Worm (Caenorhabditis elegans) whole organism, L3 larva: ENCODE results near the gene F49F1.4.
"Not testable (repeated sequence)": the region's sequence is repeated elsewhere in the genome, so short reads cannot be mapped to it uniquely, and the experiment has no call there.

Experiments used
- R02D3.7 ChIP-seq: fragments of 150-350 bp; optimal IDR thresholded peaks from 2 replicates; lab custom pipeline; 2014; ENCODE audit warnings: missing biosample characterization, missing genetic modification characterization
- ZK546.5 ChIP-seq: sonication (generic microtip); optimal IDR thresholded peaks from 2 replicates; lab custom pipeline; 2017; ENCODE audit warnings: missing biosample characterization, missing genetic modification characterization
- ama-1 ChIP-seq: fragments of 150-350 bp; optimal IDR thresholded peaks from 2 replicates; lab custom pipeline; 2018
- ceh-82 ChIP-seq: fragments of 150-350 bp; optimal IDR thresholded peaks from 2 replicates; lab custom pipeline; 2014; ENCODE audit warnings: missing biosample characterization, missing genetic modification characterization
- ceh-9 ChIP-seq: sonication (generic microtip); optimal IDR thresholded peaks from 2 replicates; lab custom pipeline; 2018; ENCODE audit warnings: missing biosample characterization, missing genetic modification characterization
- daf-12 ChIP-seq: fragments of 150-350 bp; optimal IDR thresholded peaks from 2 replicates; lab custom pipeline; 2014; ENCODE audit warnings: missing biosample characterization, missing genetic modification reagents, missing genetic modification characterization
- egl-27 ChIP-seq: sonication (generic microtip); optimal IDR thresholded peaks from 4 replicates; lab custom pipeline; 2017; ENCODE audit warnings: missing biosample characterization, missing genetic modification reagents, missing genetic modification characterization
- elt-1 ChIP-seq: fragments of 150-350 bp; optimal IDR thresholded peaks from 2 replicates; lab custom pipeline; 2014; ENCODE audit warnings: missing biosample characterization, missing genetic modification characterization
- elt-2 ChIP-seq: sonication (generic microtip); optimal IDR thresholded peaks from 2 replicates; lab custom pipeline; 2016; ENCODE audit warnings: missing genetic modification reagents, mild to moderate bottlenecking, missing genetic modification characterization, missing compliant biosample characterization
- elt-3 ChIP-seq, 3 experiments: fragments of 150-350 bp in 1 of 3; sonication (generic microtip) in 2 of 3; optimal IDR thresholded peaks; 2 replicates in 2 of 3; 4 replicates in 1 of 3; lab custom pipeline; 2014 to 2017; ENCODE audit warnings: missing biosample characterization in 3 of 3, missing genetic modification characterization in 3 of 3
- eor-1 ChIP-seq, 2 experiments: fragments of 150-350 bp; optimal IDR thresholded peaks; 2 replicates each; lab custom pipeline; 2014 to 2018; ENCODE audit warnings: missing biosample characterization in 2 of 2, missing genetic modification characterization in 2 of 2
- fkh-10 ChIP-seq: sonication (generic microtip); optimal IDR thresholded peaks from 2 replicates; lab custom pipeline; 2017; ENCODE audit warnings: missing biosample characterization, missing genetic modification reagents, missing genetic modification characterization
- fos-1 ChIP-seq: fragments of 150-350 bp; optimal IDR thresholded peaks from 2 replicates; lab custom pipeline; 2014; ENCODE audit warnings: missing biosample characterization, missing genetic modification characterization
- hmg-11 ChIP-seq: sonication (generic microtip); optimal IDR thresholded peaks from 2 replicates; lab custom pipeline; 2016; ENCODE audit warnings: missing genetic modification characterization, missing compliant biosample characterization
- jun-1 ChIP-seq: fragments of 150-350 bp; optimal IDR thresholded peaks from 2 replicates; lab custom pipeline; 2014; ENCODE audit warnings: missing biosample characterization, missing genetic modification reagents, missing genetic modification characterization
- mdl-1 ChIP-seq: fragments of 150-350 bp; optimal IDR thresholded peaks from 2 replicates; lab custom pipeline; 2014; ENCODE audit warnings: missing biosample characterization, missing genetic modification characterization
- nfya-1 ChIP-seq: sonication (generic microtip); optimal IDR thresholded peaks from 2 replicates; lab custom pipeline; 2017; ENCODE audit warnings: missing genetic modification characterization, mild to moderate bottlenecking, missing compliant biosample characterization, antibody characterized with exemption, moderate library complexity; ENCODE audit not compliant: insufficient read depth
- nhr-11 ChIP-seq: fragments of 150-350 bp; optimal IDR thresholded peaks from 2 replicates; lab custom pipeline; 2014; ENCODE audit warnings: missing biosample characterization, missing genetic modification characterization
- nhr-12 ChIP-seq: fragments of 150-350 bp; optimal IDR thresholded peaks from 2 replicates; lab custom pipeline; 2014; ENCODE audit warnings: missing biosample characterization, missing genetic modification characterization
- nhr-23 ChIP-seq: fragments of 150-350 bp; optimal IDR thresholded peaks from 2 replicates; lab custom pipeline; 2014; ENCODE audit warnings: missing biosample characterization, missing genetic modification reagents, missing genetic modification characterization
- nhr-25 ChIP-seq: sonication (generic microtip); optimal IDR thresholded peaks from 2 replicates; lab custom pipeline; 2017; ENCODE audit warnings: missing biosample characterization, missing genetic modification characterization
- nhr-43 ChIP-seq: sonication (generic microtip); optimal IDR thresholded peaks from 2 replicates; lab custom pipeline; 2016; ENCODE audit warnings: mild to moderate bottlenecking, missing genetic modification characterization, missing compliant biosample characterization; ENCODE audit not compliant: poor library complexity, severe bottlenecking
- nhr-67 ChIP-seq: fragments of 150-350 bp; optimal IDR thresholded peaks from 2 replicates; lab custom pipeline; 2014; ENCODE audit warnings: missing biosample characterization, missing genetic modification characterization
- nhr-76 ChIP-seq: fragments of 150-350 bp; sonication (generic microtip); optimal IDR thresholded peaks from 5 replicates; lab custom pipeline; 2014; ENCODE audit warnings: missing biosample characterization, missing genetic modification characterization
- nhr-77 ChIP-seq: fragments of 150-350 bp; optimal IDR thresholded peaks from 2 replicates; lab custom pipeline; 2014; ENCODE audit warnings: missing biosample characterization, missing genetic modification characterization
- pha-4 ChIP-seq: fragments of 150-350 bp; optimal IDR thresholded peaks from 2 replicates; lab custom pipeline; 2014; ENCODE audit warnings: missing biosample characterization, missing genetic modification reagents, missing genetic modification characterization
- pqm-1 ChIP-seq: fragments of 150-350 bp; optimal IDR thresholded peaks from 2 replicates; lab custom pipeline; 2017; ENCODE audit warnings: missing biosample characterization, missing genetic modification characterization, inconsistent platforms
- skn-1 ChIP-seq: fragments of 150-350 bp; optimal IDR thresholded peaks from 2 replicates; lab custom pipeline; 2014; ENCODE audit warnings: missing biosample characterization, missing genetic modification characterization
- snpc-4 ChIP-seq: fragments of 150-350 bp; optimal IDR thresholded peaks from 2 replicates; lab custom pipeline; 2014; ENCODE audit warnings: missing biosample characterization, missing genetic modification characterization
- tbx-2 ChIP-seq: sonication (generic microtip); optimal IDR thresholded peaks from 2 replicates; lab custom pipeline; 2016; ENCODE audit warnings: mild to moderate bottlenecking, missing genetic modification characterization, missing compliant biosample characterization
- unc-39 ChIP-seq: sonication (generic microtip); optimal IDR thresholded peaks from 4 replicates; lab custom pipeline; 2017; ENCODE audit warnings: missing biosample characterization, missing genetic modification characterization
- unc-62 ChIP-seq: fragments of 150-350 bp; sonication (generic microtip); optimal IDR thresholded peaks from 4 replicates; lab custom pipeline; 2014; ENCODE audit warnings: missing biosample characterization, missing genetic modification reagents, missing genetic modification characterization
- zag-1 ChIP-seq: fragments of 150-350 bp; optimal IDR thresholded peaks from 2 replicates; lab custom pipeline; 2014; ENCODE audit warnings: missing biosample characterization, missing genetic modification characterization
- ztf-11 ChIP-seq: fragments of 150-350 bp; optimal IDR thresholded peaks from 2 replicates; lab custom pipeline; 2014; ENCODE audit warnings: missing biosample characterization, missing genetic modification characterization
- ztf-4 ChIP-seq: fragments of 150-350 bp; optimal IDR thresholded peaks from 2 replicates; lab custom pipeline; 2014; ENCODE audit warnings: missing biosample characterization, missing genetic modification characterization

Gene F49F1.4

ce11 chrIV:4150138-4150537 is 34.6 kb upstream of the F49F1.4 start:
- no peak for TF ChIP-seq nhr-12 (tag; lab: Kevin White, UChicago)
- TF ChIP-seq elt-2 (tag; lab: Kevin White, UChicago), result peak; percentile 51

ce11 chrIV:4147891-4148290 is 32.4 kb upstream of the F49F1.4 start:
- peak; percentile 53 for TF ChIP-seq jun-1 (tag; lab: Kevin White, UChicago)
- peak; percentile 83 for TF ChIP-seq pqm-1
- TF ChIP-seq elt-2 (tag; lab: Kevin White, UChicago), result peak; percentile 93
- no peak for TF ChIP-seq elt-3 (tag; optimal IDR thresholded peaks at IDR 0.05; lab: Kevin White, UChicago)
- TF ChIP-seq nhr-76 (tag; lab: Kevin White, UChicago), result no peak
- peak; percentile 42 for TF ChIP-seq pha-4 (tag; lab: Kevin White, UChicago)

ce11 chrIV:4144784-4145183 is 29.2 kb upstream of the F49F1.4 start, which contains the start of gene R07C12.3:
TSS of gene R07C12.3 (plus strand) at chrIV:4145084.
- TF ChIP-seq nhr-77 (tag; lab: Kevin White, UChicago) (no peak), pqm-1 (no peak), hmg-11 (tag; lab: Kevin White, UChicago) (no peak), fkh-10 (GFP tag; lab: Kevin White, UChicago) (no peak), ztf-11 (tag; lab: Kevin White, UChicago) (no peak), ZK546.5 (tag; lab: Kevin White, UChicago) (no peak), nhr-67 (tag; lab: Kevin White, UChicago) (no peak), ztf-4 (tag; lab: Kevin White, UChicago) (no peak), nhr-25 (tag; lab: Kevin White, UChicago) (no peak), zag-1 (tag; lab: Kevin White, UChicago) (no peak), nhr-23 (no peak), nhr-76 (tag; lab: Kevin White, UChicago) (no peak), ceh-82 (no peak), ceh-9 (tag; lab: Kevin White, UChicago) (no peak), skn-1 (tag; lab: Kevin White, UChicago) (no peak)
- TF ChIP-seq, all 47 proteins: peak for 0

ce11 chrIV:4142986-4143385 is 27.5 kb upstream of the F49F1.4 start, which contains the start of gene F49F1.12:
TSS of gene F49F1.12 (minus strand) at chrIV:4143086.
- not testable (repeated sequence) for TF ChIP-seq mdl-1; ama-1 (lab: Kevin White, UChicago); egl-27 (tag; lab: Kevin White, UChicago)
- TF ChIP-seq, all 47 proteins: peak for 0; not testable (repeated sequence) for 47

ce11 chrIV:4141311-4141710 is 25.8 kb upstream of the F49F1.4 start, which contains the start of gene F49F1.11:
TSS of gene F49F1.11 (minus strand) at chrIV:4141411.
- TF ChIP-seq nhr-43 (tag; lab: Kevin White, UChicago) (no peak), nhr-12 (tag; lab: Kevin White, UChicago) (no peak), nhr-23 (no peak), nhr-11 (tag; lab: Kevin White, UChicago) (no peak), elt-2 (tag; lab: Kevin White, UChicago) (no peak), unc-62 (GFP tag; lab: Kevin White, UChicago) (no peak), tbx-2 (tag; lab: Kevin White, UChicago) (no peak), R02D3.7 (tag; lab: Kevin White, UChicago) (no peak), elt-3 (tag; optimal IDR thresholded peaks at IDR 0.05; lab: Kevin White, UChicago) (no peak), nhr-76 (tag; lab: Kevin White, UChicago) (no peak)

ce11 chrIV:4140265-4140664 is 24.7 kb upstream of the F49F1.4 start, which contains the start of gene F49F1.18:
TSS of gene F49F1.18 (minus strand) at chrIV:4140365.
- TF ChIP-seq ceh-9 (tag; lab: Kevin White, UChicago) (no peak), nhr-76 (tag; lab: Kevin White, UChicago) (no peak), nhr-25 (tag; lab: Kevin White, UChicago) (no peak), snpc-4 (tag; lab: Kevin White, UChicago) (no peak)

ce11 chrIV:4139022-4139421 is 23.5 kb upstream of the F49F1.4 start, which contains the start of gene F49F1.10:
TSS of gene F49F1.10 (minus strand) at chrIV:4139122.
- TF ChIP-seq snpc-4 (tag; lab: Kevin White, UChicago), result no peak
- no peak for TF ChIP-seq daf-12
- no peak for TF ChIP-seq nhr-23
- TF ChIP-seq elt-1 (tag; lab: Kevin White, UChicago), result no peak
- TF ChIP-seq egl-27 (tag; lab: Kevin White, UChicago), result no peak
- TF ChIP-seq nhr-12 (tag; lab: Kevin White, UChicago), result no peak
- TF ChIP-seq ZK546.5 (tag; lab: Kevin White, UChicago), result no peak
- no peak for TF ChIP-seq fos-1 (tag; lab: Kevin White, UChicago)
- no peak for TF ChIP-seq unc-62 (GFP tag; lab: Kevin White, UChicago)
- TF ChIP-seq mdl-1, result no peak
- TF ChIP-seq ztf-4 (tag; lab: Kevin White, UChicago), result no peak
- no peak for TF ChIP-seq eor-1 (tag; optimal IDR thresholded peaks at IDR 0.05; lab: Kevin White, UChicago)
- TF ChIP-seq jun-1 (tag; lab: Kevin White, UChicago), result no peak
- no peak for TF ChIP-seq nhr-77 (tag; lab: Kevin White, UChicago)
- no peak for TF ChIP-seq skn-1 (tag; lab: Kevin White, UChicago)
- no peak for TF ChIP-seq pqm-1
- TF ChIP-seq ztf-11 (tag; lab: Kevin White, UChicago), result no peak
- TF ChIP-seq nfya-1 (tag; lab: Kevin White, UChicago), result no peak
- no peak for TF ChIP-seq nhr-76 (tag; lab: Kevin White, UChicago)
- no peak for TF ChIP-seq unc-39 (tag; lab: Kevin White, UChicago)
